Fruit fly (Drosophila melanogaster): Measurements from ENCODE around the gene CG4497.

dm6 chr2L:7240311-7240710, 45.9 kb upstream of the CG4497 start:
- no peak for TF ChIP-seq psq (optimal IDR thresholded peaks at IDR 0.05)
- no peak for TF ChIP-seq ttk (optimal IDR thresholded peaks at IDR 0.05)
- TF ChIP-seq insv (optimal IDR thresholded peaks at IDR 0.05), result no peak
- TF ChIP-seq Myc (optimal IDR thresholded peaks at IDR 0.05), result no peak
- TF ChIP-seq h (optimal IDR thresholded peaks at IDR 0.05), result no peak
